Fruit fly (Drosophila melanogaster) whole organism, embryonic: Measurements from ENCODE around the gene mRpS30.

Experiments used
- Abd-B ChIP-seq: fragments of 200-800 bp; sonication (Bioruptor generic); optimal IDR thresholded peaks from 2 replicates; lab custom pipeline; 2018; ENCODE audit warnings: missing biosample characterization, mild to moderate bottlenecking, missing genetic modification characterization, moderate library complexity
- CG10267 ChIP-seq: fragments of 200-800 bp; sonication (Bioruptor generic); optimal IDR thresholded peaks from 2 replicates; lab custom pipeline; 2018; ENCODE audit warnings: missing biosample characterization, mild to moderate bottlenecking, missing genetic modification characterization, moderate library complexity
- CG10321 ChIP-seq: fragments of 200-800 bp; sonication (Bioruptor generic); IDR thresholded peaks from 2 replicates; pipeline ENCODE4 v1.3.6; 2022; ENCODE audit warnings: missing biosample characterization, missing genetic modification characterization
- CG11504 ChIP-seq: fragments of 200-800 bp; sonication (Bioruptor generic); optimal IDR thresholded peaks from 3 replicates; lab custom pipeline; 2019; ENCODE audit warnings: missing biosample characterization, mild to moderate bottlenecking, missing genetic modification characterization, moderate library complexity
- CG1233 ChIP-seq: fragments of 200-800 bp; sonication (Bioruptor generic); optimal IDR thresholded peaks from 4 replicates; lab custom pipeline; 2018; ENCODE audit warnings: missing biosample characterization, mild to moderate bottlenecking, missing genetic modification characterization
- CG13296 ChIP-seq: fragments of 200-800 bp; sonication (Bioruptor generic); optimal IDR thresholded peaks from 3 replicates; lab custom pipeline; 2018; ENCODE audit warnings: missing biosample characterization, mild to moderate bottlenecking, missing genetic modification characterization
- CG14441 ChIP-seq: fragments of 200-800 bp; sonication (Bioruptor generic); IDR thresholded peaks from 2 replicates; pipeline ENCODE4 v1.3.6; 2022; ENCODE audit warnings: missing biosample characterization, missing genetic modification characterization
- CG17912 ChIP-seq: fragments of 200-800 bp; sonication (Bioruptor generic); optimal IDR thresholded peaks from 2 replicates; lab custom pipeline; 2018; ENCODE audit warnings: missing biosample characterization, mild to moderate bottlenecking, missing genetic modification characterization
- CG18011 ChIP-seq: fragments of 200-800 bp; sonication (Bioruptor generic); optimal IDR thresholded peaks from 2 replicates; lab custom pipeline; 2017; ENCODE audit warnings: missing biosample characterization, missing genetic modification characterization, mild to moderate bottlenecking, moderate library complexity, missing genotype
- CG18476 ChIP-seq: fragments of 200-800 bp; sonication (Bioruptor generic); optimal IDR thresholded peaks from 2 replicates; lab custom pipeline; 2016; ENCODE audit warnings: missing biosample characterization, mild to moderate bottlenecking, missing genetic modification characterization
- CG18599 ChIP-seq: fragments of 200-800 bp; sonication (Bioruptor generic); optimal IDR thresholded peaks from 3 replicates; lab custom pipeline; 2017; ENCODE audit warnings: missing biosample characterization, missing genetic modification characterization, mild to moderate bottlenecking, moderate library complexity, missing genetic modification reagents
- CG18764 ChIP-seq: fragments of 200-800 bp; sonication (Bioruptor generic); optimal IDR thresholded peaks from 3 replicates; lab custom pipeline; 2016; ENCODE audit warnings: missing biosample characterization, missing genetic modification characterization
- CG2678 ChIP-seq: fragments of 200-800 bp; sonication (Bioruptor generic); optimal IDR thresholded peaks from 3 replicates; lab custom pipeline; 2019; ENCODE audit warnings: missing biosample characterization, mild to moderate bottlenecking, missing genetic modification characterization, moderate library complexity
- CG31441 ChIP-seq: fragments of 200-800 bp; sonication (Bioruptor generic); IDR thresholded peaks from 2 replicates; pipeline ENCODE4 v1.3.6; 2022; ENCODE audit warnings: missing biosample characterization, missing genetic modification characterization
- CG3407 ChIP-seq: fragments of 200-800 bp; sonication (Bioruptor generic); optimal IDR thresholded peaks from 2 replicates; lab custom pipeline; 2018; ENCODE audit warnings: missing biosample characterization, mild to moderate bottlenecking, missing genetic modification characterization
- CG3847 ChIP-seq: fragments of 200-800 bp; sonication (Bioruptor generic); IDR thresholded peaks from 2 replicates; pipeline ENCODE4 v1.3.6; 2022; ENCODE audit warnings: missing biosample characterization, missing genetic modification characterization
- CG6689 ChIP-seq: fragments of 200-800 bp; sonication (Bioruptor generic); IDR thresholded peaks from 2 replicates; pipeline ENCODE4 v1.3.6; 2022; ENCODE audit warnings: missing biosample characterization, missing genetic modification characterization
- CG6813 ChIP-seq: fragments of 200-800 bp; sonication (Bioruptor generic); optimal IDR thresholded peaks from 2 replicates; lab custom pipeline; 2017; ENCODE audit warnings: missing biosample characterization, missing genetic modification characterization, mild to moderate bottlenecking, moderate library complexity, missing genetic modification reagents
- CG8388 ChIP-seq: fragments of 200-800 bp; sonication (Bioruptor generic); optimal IDR thresholded peaks from 2 replicates; lab custom pipeline; 2019; ENCODE audit warnings: missing biosample characterization, mild to moderate bottlenecking, missing genetic modification characterization, moderate library complexity
- Deaf1 ChIP-seq: fragments of 200-800 bp; optimal IDR thresholded peaks from 3 replicates; lab custom pipeline; 2019; ENCODE audit warnings: missing biosample characterization, mild to moderate bottlenecking, missing genetic modification characterization, moderate library complexity
- Eip74EF ChIP-seq, 2 experiments: fragments of 200-800 bp in 1 of 2; fragments of >200 bp in 1 of 2; sonication (Bioruptor generic) in 1 of 2; optimal IDR thresholded peaks; 2 replicates each; lab custom pipeline; 2017 to 2019; ENCODE audit warnings: missing biosample characterization in 2 of 2, missing genetic modification characterization in 2 of 2, mild to moderate bottlenecking in 1 of 2, moderate library complexity in 1 of 2
- Fer1 ChIP-seq: fragments of 200-800 bp; sonication (Bioruptor generic); optimal IDR thresholded peaks from 2 replicates; lab custom pipeline; 2017; ENCODE audit warnings: missing biosample characterization, mild to moderate bottlenecking, missing genetic modification characterization
- HLH4C ChIP-seq: fragments of 200-800 bp; sonication (Bioruptor generic); IDR thresholded peaks from 3 replicates; pipeline ENCODE4 v1.3.6; 2022; ENCODE audit warnings: missing biosample characterization, missing genetic modification characterization; ENCODE audit not compliant: partially characterized antibody
- HLH54F ChIP-seq: fragments of 200-800 bp; sonication (Bioruptor generic); optimal IDR thresholded peaks from 3 replicates; lab custom pipeline; 2016; ENCODE audit warnings: missing biosample characterization, missing genetic modification characterization
- Hmr ChIP-seq: fragments of 200-800 bp; sonication (Bioruptor generic); optimal IDR thresholded peaks from 3 replicates; lab custom pipeline; 2017; ENCODE audit warnings: mild to moderate bottlenecking, missing biosample characterization, missing genetic modification reagents, missing genetic modification characterization
- Hr3 ChIP-seq: fragments of 200-800 bp; sonication (Bioruptor generic); optimal IDR thresholded peaks from 3 replicates; lab custom pipeline; 2016; ENCODE audit warnings: missing biosample characterization, missing genetic modification characterization
- Hr51 ChIP-seq, 2 experiments: fragments of 200-800 bp; sonication (Bioruptor generic); optimal IDR thresholded peaks; 2 replicates in 1 of 2; 3 replicates in 1 of 2; lab custom pipeline; 2016 to 2018; ENCODE audit warnings: missing biosample characterization in 2 of 2, missing genetic modification characterization in 2 of 2, mild to moderate bottlenecking in 1 of 2, moderate library complexity in 1 of 2
- Hsf ChIP-seq: fragments of 200-800 bp; sonication (Bioruptor generic); optimal IDR thresholded peaks from 3 replicates; lab custom pipeline; 2016; ENCODE audit warnings: missing biosample characterization, missing genetic modification characterization
- Lhr ChIP-seq: fragments of 200-800 bp; sonication (Bioruptor generic); optimal IDR thresholded peaks from 3 replicates; lab custom pipeline; 2017; ENCODE audit warnings: mild to moderate bottlenecking, missing biosample characterization, missing genetic modification reagents, missing genetic modification characterization
- Med ChIP-seq: fragments of 200-800 bp; sonication (Bioruptor generic); peaks from one replicate; lab custom pipeline; 2016; ENCODE audit warnings: missing biosample characterization, missing genetic modification characterization, mild to moderate bottlenecking, inconsistent platforms, moderate library complexity
- NK7.1 ChIP-seq: fragments of 200-800 bp; sonication (Bioruptor generic); optimal IDR thresholded peaks from 3 replicates; lab custom pipeline; 2016; ENCODE audit warnings: missing biosample characterization, missing genetic modification characterization
- Spps ChIP-seq: fragments of 200-800 bp; sonication (Bioruptor generic); optimal IDR thresholded peaks from 2 replicates; lab custom pipeline; 2018; ENCODE audit warnings: missing biosample characterization, mild to moderate bottlenecking, missing genetic modification characterization
- YL-1 ChIP-seq: fragments of 200-800 bp; sonication (Bioruptor generic); optimal IDR thresholded peaks from 3 replicates; lab custom pipeline; 2017; ENCODE audit warnings: missing biosample characterization, mild to moderate bottlenecking, missing genetic modification characterization
- cas ChIP-seq: fragments of 200-800 bp; sonication (Bioruptor generic); IDR thresholded peaks from 2 replicates; pipeline ENCODE4 v1.3.6; 2022; ENCODE audit warnings: missing biosample characterization, missing genetic modification characterization
- dysf ChIP-seq: fragments of 200-800 bp; sonication (Bioruptor generic); IDR thresholded peaks from 3 replicates; pipeline ENCODE4 v1.3.6; 2022; ENCODE audit warnings: missing biosample characterization, missing genetic modification characterization
- eyg ChIP-seq: fragments of 200-800 bp; sonication (Bioruptor generic); optimal IDR thresholded peaks from 3 replicates; lab custom pipeline; 2016; ENCODE audit warnings: missing biosample characterization, missing genetic modification characterization
- fd3F ChIP-seq: fragments of 200-800 bp; sonication (Bioruptor generic); optimal IDR thresholded peaks from 2 replicates; lab custom pipeline; 2018; ENCODE audit warnings: missing biosample characterization, mild to moderate bottlenecking, missing genetic modification characterization, moderate library complexity
- h ChIP-seq: fragments of >200 bp; optimal IDR thresholded peaks from 2 replicates; lab custom pipeline; 2017
- inv ChIP-seq: fragments of 200-800 bp; sonication (Bioruptor generic); IDR thresholded peaks from 2 replicates; pipeline ENCODE4 v1.3.6; 2022; ENCODE audit warnings: missing biosample characterization, missing genetic modification characterization; ENCODE audit not compliant: partially characterized antibody
- kni ChIP-seq: fragments of 200-800 bp; sonication (Bioruptor generic); optimal IDR thresholded peaks from 3 replicates; lab custom pipeline; 2017; ENCODE audit warnings: mild to moderate bottlenecking, missing biosample characterization, missing genetic modification reagents, missing genetic modification characterization
- lov ChIP-seq, 2 experiments: fragments of 200-800 bp in 1 of 2; fragments of >200 bp in 1 of 2; sonication (Bioruptor generic) in 1 of 2; IDR thresholded peaks in 1 of 2; optimal IDR thresholded peaks in 1 of 2; 2 replicates in 1 of 2; 3 replicates in 1 of 2; pipeline versions ENCODE4 v1.3.6 to Lab custom; 2017 to 2022; ENCODE audit warnings: missing biosample characterization in 1 of 2, missing genetic modification characterization in 1 of 2
- luna ChIP-seq: fragments of 200-800 bp; sonication (Bioruptor generic); optimal IDR thresholded peaks from 2 replicates; lab custom pipeline; 2016; ENCODE audit warnings: missing biosample characterization, missing genetic modification characterization
- pfk ChIP-seq: fragments of 200-800 bp; sonication (Bioruptor generic); optimal IDR thresholded peaks from 2 replicates; lab custom pipeline; 2018; ENCODE audit warnings: missing biosample characterization, mild to moderate bottlenecking, missing genetic modification characterization, moderate library complexity
- prd ChIP-seq, 3 experiments: fragments of >200 bp in 2 of 3; fragments of 200-800 bp in 1 of 3; sonication (Bioruptor generic) in 1 of 3; optimal IDR thresholded peaks in 2 of 3; IDR thresholded peaks in 1 of 3; 2 replicates in 2 of 3; 3 replicates in 1 of 3; pipeline versions ENCODE4 v1.3.6 to Lab custom; 2017 to 2022; ENCODE audit warnings: missing biosample characterization in 1 of 3, missing genetic modification characterization in 1 of 3
- sd ChIP-seq: fragments of 200-800 bp; sonication (Bioruptor generic); optimal IDR thresholded peaks from 3 replicates; lab custom pipeline; 2018; ENCODE audit warnings: missing biosample characterization, mild to moderate bottlenecking, missing genetic modification characterization, moderate library complexity
- sens ChIP-seq: fragments of 200-800 bp; sonication (Bioruptor generic); peaks from one replicate; lab custom pipeline; 2016; ENCODE audit warnings: missing biosample characterization, missing genetic modification characterization
- sob ChIP-seq: fragments of 200-800 bp; sonication (Bioruptor generic); IDR thresholded peaks from 2 replicates; pipeline ENCODE4 v1.3.6; 2022; ENCODE audit warnings: missing biosample characterization, missing genetic modification characterization
- stwl ChIP-seq: fragments of 200-800 bp; sonication (Bioruptor generic); optimal IDR thresholded peaks from 3 replicates; lab custom pipeline; 2018; ENCODE audit warnings: missing biosample characterization, mild to moderate bottlenecking, missing genetic modification characterization, moderate library complexity
- twi ChIP-seq: fragments of 200-800 bp; optimal IDR thresholded peaks from 2 replicates; lab custom pipeline; 2019; ENCODE audit warnings: missing biosample characterization, mild to moderate bottlenecking, missing genetic modification characterization, moderate library complexity
- zf30C ChIP-seq: fragments of 200-800 bp; sonication (Bioruptor generic); optimal IDR thresholded peaks from 3 replicates; lab custom pipeline; 2018; ENCODE audit warnings: missing biosample characterization, mild to moderate bottlenecking, missing genetic modification characterization

mRpS30 gene

dm6 chrX:15805523-15805922 is 19.7 kb downstream of the mRpS30 start:
- TF ChIP-seq CG18599 (GFP tag; lab: Kevin White, UChicago) (no peak), CG8388 (GFP tag; lab: Kevin White, UChicago) (no peak), kni (GFP tag; lab: Kevin White, UChicago) (no peak), eyg (GFP tag; lab: Kevin White, UChicago) (no peak), CG10267 (tag; lab: Kevin White, UChicago) (no peak), stwl (no peak), CG18476 (GFP tag; lab: Kevin White, UChicago) (no peak), Eip74EF (GFP tag; optimal IDR thresholded peaks at IDR 0.05; lab: Kevin White, UChicago) (no peak), fd3F (GFP tag; lab: Kevin White, UChicago) (no peak), zf30C (GFP tag; lab: Kevin White, UChicago) (no peak), CG11504 (tag; lab: Kevin White, UChicago) (no peak), Fer1 (GFP tag; lab: Kevin White, UChicago) (peak; percentile 21), Med (GFP tag; lab: Kevin White, UChicago) (peak; percentile 69), Hr51 (GFP tag; optimal IDR thresholded peaks at IDR 0.05; lab: Kevin White, UChicago) (no peak), CG31441 (GFP tag; lab: Robert Waterston, UW) (no peak), CG3407 (no peak), YL-1 (GFP tag; lab: Kevin White, UChicago) (no peak), Abd-B (GFP tag; lab: Kevin White, UChicago) (no peak), CG6689 (no peak), Deaf1 (tag; lab: Kevin White, UChicago) (no peak), Hmr (GFP tag; lab: Kevin White, UChicago) (peak; percentile 49), CG17912 (GFP tag; lab: Kevin White, UChicago) (no peak), Hr3 (GFP tag; lab: Kevin White, UChicago) (no peak), cas (GFP tag; lab: Robert Waterston, UW) (no peak), CG1233 (GFP tag; lab: Kevin White, UChicago) (peak; percentile 24), inv (GFP tag; lab: Robert Waterston, UW) (no peak), Hsf (GFP tag; lab: Kevin White, UChicago) (no peak), HLH54F (GFP tag; lab: Kevin White, UChicago) (no peak), luna (GFP tag; lab: Kevin White, UChicago) (no peak), h (lab: Kevin White, UChicago) (no peak), CG3847 (no peak), prd (optimal IDR thresholded peaks at IDR 0.05; lab: Kevin White, UChicago) (no peak), prd (GFP tag; IDR thresholded peaks at IDR 0.05; lab: Robert Waterston, UW) (no peak), sens (GFP tag; lab: Kevin White, UChicago) (peak; percentile 61), CG6813 (no peak), lov (optimal IDR thresholded peaks at IDR 0.05; lab: Kevin White, UChicago) (no peak), lov (GFP tag; IDR thresholded peaks at IDR 0.05; lab: Robert Waterston, UW) (no peak), pfk (no peak), Spps (tag; lab: Kevin White, UChicago) (no peak), sd (tag; lab: Kevin White, UChicago) (peak; percentile 17), CG10321 (no peak), sob (GFP tag; lab: Robert Waterston, UW) (peak; percentile 25; the same call in 1 of the 2 replicates), CG2678 (tag; lab: Kevin White, UChicago) (peak; percentile 21), CG18764 (GFP tag; lab: Kevin White, UChicago) (no peak), CG14441 (GFP tag; lab: Robert Waterston, UW) (no peak), NK7.1 (GFP tag; lab: Kevin White, UChicago) (no peak), CG18011 (no peak), Lhr (GFP tag; lab: Kevin White, UChicago) (no peak), HLH4C (GFP tag; lab: Robert Waterston, UW) (no peak), twi (tag; lab: Kevin White, UChicago) (no peak), dysf (GFP tag; lab: Robert Waterston, UW) (no peak), CG13296 (GFP tag; lab: Kevin White, UChicago) (peak; percentile 46)
